Worm (Caenorhabditis elegans) whole organism, late embryonic: ENCODE results near the gene pus-1.
A peak's percentile ranks its signal among the peaks of the same experiment; 100 is the strongest.

Experiments
- C38D4.7 ChIP-seq: fragments of 200-800 bp; sonication (Bioruptor generic); optimal IDR thresholded peaks from 2 replicates; lab custom pipeline; 2018; ENCODE audit warnings: mild to moderate bottlenecking, missing genetic modification characterization, moderate library complexity, missing compliant biosample characterization
- F13H6.1 ChIP-seq: sonication (generic microtip); optimal IDR thresholded peaks from 2 replicates; lab custom pipeline; 2016; ENCODE audit warnings: missing genetic modification characterization, missing compliant biosample characterization
- T23F11.4 ChIP-seq: fragments of 200-800 bp; sonication (Bioruptor generic); optimal IDR thresholded peaks from 2 replicates; lab custom pipeline; 2018; ENCODE audit warnings: mild to moderate bottlenecking, missing genetic modification characterization, missing compliant biosample characterization
- Y22D7AL.16 ChIP-seq: sonication (generic microtip); optimal IDR thresholded peaks from 2 replicates; lab custom pipeline; 2016; ENCODE audit warnings: missing genetic modification characterization, missing compliant biosample characterization
- ahr-1 ChIP-seq: sonication (generic microtip); optimal IDR thresholded peaks from 2 replicates; lab custom pipeline; 2016; ENCODE audit warnings: missing genetic modification characterization, missing compliant biosample characterization
- ama-1 ChIP-seq: fragments of 150-350 bp; optimal IDR thresholded peaks from 2 replicates; lab custom pipeline; 2014
- ceh-14 ChIP-seq: sonication (generic microtip); optimal IDR thresholded peaks from 2 replicates; lab custom pipeline; 2016; ENCODE audit warnings: missing genotype, missing genetic modification characterization, missing compliant biosample characterization
- ceh-19 ChIP-seq: fragments of 200-800 bp; sonication (Bioruptor generic); optimal IDR thresholded peaks from 2 replicates; lab custom pipeline; 2018; ENCODE audit warnings: mild to moderate bottlenecking, missing genetic modification characterization, missing compliant biosample characterization
- ceh-2 ChIP-seq: sonication (generic microtip); optimal IDR thresholded peaks from 2 replicates; lab custom pipeline; 2016; ENCODE audit warnings: missing genotype, missing genetic modification characterization, missing compliant biosample characterization
- ceh-31 ChIP-seq: sonication (generic microtip); optimal IDR thresholded peaks from 2 replicates; lab custom pipeline; 2016; ENCODE audit warnings: missing genetic modification characterization, missing compliant biosample characterization
- ceh-45 ChIP-seq: fragments of 200-800 bp; sonication (Bioruptor generic); IDR thresholded peaks from 2 replicates; pipeline ENCODE4 v1.3.6; 2022; ENCODE audit warnings: missing genetic modification reagents, missing genetic modification characterization, missing compliant biosample characterization
- ceh-6 ChIP-seq: fragments of 200-800 bp; sonication (Bioruptor generic); optimal IDR thresholded peaks from 2 replicates; lab custom pipeline; 2018; ENCODE audit warnings: mild to moderate bottlenecking, missing genetic modification characterization, missing compliant biosample characterization
- dmd-4 ChIP-seq: sonication (generic microtip); optimal IDR thresholded peaks from 2 replicates; lab custom pipeline; 2016; ENCODE audit warnings: borderline replicate concordance, missing genetic modification characterization, missing compliant biosample characterization
- elt-2 ChIP-seq: sonication (generic microtip); optimal IDR thresholded peaks from 2 replicates; lab custom pipeline; 2016; ENCODE audit warnings: missing genetic modification reagents, missing genetic modification characterization, missing compliant biosample characterization
- fax-1 ChIP-seq: sonication (generic microtip); optimal IDR thresholded peaks from 2 replicates; lab custom pipeline; 2016; ENCODE audit warnings: missing genotype, missing genetic modification characterization, missing compliant biosample characterization
- gmeb-2 ChIP-seq: sonication (generic microtip); optimal IDR thresholded peaks from 2 replicates; lab custom pipeline; 2016; ENCODE audit warnings: missing genetic modification characterization, inconsistent platforms, missing compliant biosample characterization
- hlh-6 ChIP-seq: sonication (generic microtip); optimal IDR thresholded peaks from 2 replicates; lab custom pipeline; 2016; ENCODE audit warnings: missing genotype, missing genetic modification characterization, missing compliant biosample characterization
- hlh-8 ChIP-seq: sonication (generic microtip); optimal IDR thresholded peaks from 2 replicates; lab custom pipeline; 2016; ENCODE audit warnings: missing genotype, missing genetic modification characterization, missing compliant biosample characterization
- lim-6 ChIP-seq: sonication (generic microtip); optimal IDR thresholded peaks from 2 replicates; lab custom pipeline; 2016; ENCODE audit warnings: missing genetic modification characterization, missing compliant biosample characterization
- madf-2 ChIP-seq: sonication (generic microtip); optimal IDR thresholded peaks from 2 replicates; lab custom pipeline; 2017; ENCODE audit warnings: missing genetic modification characterization, missing compliant biosample characterization
- mec-3 ChIP-seq: sonication (generic microtip); optimal IDR thresholded peaks from 2 replicates; lab custom pipeline; 2016; ENCODE audit warnings: borderline replicate concordance, missing genetic modification characterization, missing compliant biosample characterization
- nfya-1 ChIP-seq: sonication (generic microtip); optimal IDR thresholded peaks from 2 replicates; lab custom pipeline; 2017; ENCODE audit warnings: missing genetic modification characterization, mild to moderate bottlenecking, missing compliant biosample characterization, antibody characterized with exemption, moderate library complexity
- nhr-11 ChIP-seq: fragments of 150-350 bp; optimal IDR thresholded peaks from 2 replicates; lab custom pipeline; 2014; ENCODE audit warnings: missing biosample characterization, missing genetic modification characterization
- nhr-232 ChIP-seq: sonication (generic microtip); optimal IDR thresholded peaks from 2 replicates; lab custom pipeline; 2016; ENCODE audit warnings: missing genetic modification characterization, missing compliant biosample characterization
- odd-2 ChIP-seq: sonication (generic microtip); optimal IDR thresholded peaks from 2 replicates; lab custom pipeline; 2017; ENCODE audit warnings: antibody characterized with exemption, mild to moderate bottlenecking, missing genetic modification characterization, missing compliant biosample characterization
- pag-3 ChIP-seq: sonication (generic microtip); optimal IDR thresholded peaks from 2 replicates; lab custom pipeline; 2016; ENCODE audit warnings: missing compliant biosample characterization, missing genetic modification characterization, borderline replicate concordance
- pat-9 ChIP-seq: fragments of 200-800 bp; sonication (Bioruptor generic); optimal IDR thresholded peaks from 2 replicates; lab custom pipeline; 2018; ENCODE audit warnings: mild to moderate bottlenecking, missing genetic modification characterization, moderate library complexity, missing compliant biosample characterization
- pha-4 ChIP-seq: fragments of 150-350 bp; optimal IDR thresholded peaks from 2 replicates; lab custom pipeline; 2018; ENCODE audit warnings: missing biosample characterization, missing genetic modification reagents, missing genetic modification characterization
- pqm-1 ChIP-seq: sonication (generic microtip); optimal IDR thresholded peaks from 2 replicates; lab custom pipeline; 2016; ENCODE audit warnings: missing genetic modification characterization, missing compliant biosample characterization
- pros-1 ChIP-seq: fragments of 150-350 bp; optimal IDR thresholded peaks from 2 replicates; lab custom pipeline; 2014; ENCODE audit warnings: missing biosample characterization, missing genetic modification reagents, missing genetic modification characterization
- ref-2 ChIP-seq: sonication (generic microtip); optimal IDR thresholded peaks from 2 replicates; lab custom pipeline; 2016; ENCODE audit warnings: missing genetic modification characterization, missing compliant biosample characterization
- rnt-1 ChIP-seq: sonication (generic microtip); optimal IDR thresholded peaks from 2 replicates; lab custom pipeline; 2016; ENCODE audit warnings: missing genetic modification characterization, missing compliant biosample characterization
- sox-2 ChIP-seq: fragments of 200-800 bp; sonication (Bioruptor generic); IDR thresholded peaks from 2 replicates; pipeline ENCODE4 v1.3.6; 2022; ENCODE audit warnings: missing genetic modification reagents, missing genetic modification characterization, missing compliant biosample characterization
- tbx-7 ChIP-seq: sonication (generic microtip); optimal IDR thresholded peaks from 2 replicates; lab custom pipeline; 2016; ENCODE audit warnings: missing genotype, missing genetic modification characterization, missing compliant biosample characterization
- ttx-3 ChIP-seq: sonication (generic microtip); optimal IDR thresholded peaks from 2 replicates; lab custom pipeline; 2016; ENCODE audit warnings: missing genetic modification reagents, missing genetic modification characterization, missing compliant biosample characterization
- unc-42 ChIP-seq: sonication (generic microtip); optimal IDR thresholded peaks from 2 replicates; lab custom pipeline; 2016; ENCODE audit warnings: missing genotype, missing genetic modification characterization, missing compliant biosample characterization
- unc-86 ChIP-seq: sonication (generic microtip); optimal IDR thresholded peaks from 2 replicates; lab custom pipeline; 2016; ENCODE audit warnings: missing genetic modification characterization, missing compliant biosample characterization

The pus-1 gene

DNA sequence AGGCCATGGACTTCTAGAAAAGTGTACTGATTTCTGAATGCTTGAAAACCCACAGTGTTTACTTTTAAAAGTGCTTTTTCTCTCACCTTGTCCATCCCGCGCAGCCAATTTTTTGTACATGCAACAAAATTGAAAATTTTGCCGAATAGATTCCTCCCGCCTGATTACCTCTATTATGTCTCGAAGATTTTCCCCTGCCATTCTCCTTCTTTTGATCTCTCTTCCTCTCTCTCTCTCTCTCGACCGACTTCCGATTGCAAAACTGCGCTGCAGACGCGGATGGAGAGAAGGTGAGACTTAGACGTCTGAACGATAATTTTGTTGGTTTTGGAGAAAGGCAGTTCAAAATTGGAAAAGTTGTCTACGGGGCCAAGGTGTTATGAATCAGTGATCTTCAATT lies 20.3 kb downstream of the pus-1 start:
- TF ChIP-seq hlh-8 (tag; lab: Kevin White, UChicago), result no peak
- TF ChIP-seq dmd-4 (tag; lab: Kevin White, UChicago), result no peak

DNA sequence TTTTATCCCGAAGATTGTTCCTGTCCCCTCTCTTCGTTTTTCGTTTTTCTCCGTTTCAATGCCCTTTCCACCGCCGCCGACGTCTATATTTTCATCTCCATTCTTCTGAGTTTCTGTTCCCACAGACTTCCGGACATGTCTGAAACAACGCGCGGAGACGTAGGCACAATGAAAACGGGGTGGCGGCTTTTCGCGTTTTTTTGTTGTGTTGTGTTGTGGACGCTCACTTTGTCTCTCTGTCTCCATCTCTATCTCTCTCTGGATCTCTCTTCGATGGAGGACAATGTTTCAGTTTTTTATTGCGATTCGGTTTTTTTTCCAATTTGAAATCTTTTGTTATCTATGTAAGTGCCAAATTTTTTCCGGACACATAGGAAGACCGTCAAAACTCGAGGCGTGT lies 34.8 kb downstream of the pus-1 start:
- TF ChIP-seq pros-1 (tag; lab: Kevin White, UChicago), result no peak
- no peak for TF ChIP-seq elt-2
- TF ChIP-seq pat-9, result no peak
- TF ChIP-seq madf-2, result no peak
- TF ChIP-seq fax-1 (tag; lab: Kevin White, UChicago), result no peak
- TF ChIP-seq C38D4.7, result no peak
- no peak for TF ChIP-seq nhr-232 (tag; lab: Kevin White, UChicago)
- TF ChIP-seq gmeb-2 (tag; lab: Kevin White, UChicago), result no peak
- no peak for TF ChIP-seq pha-4 (tag; lab: Kevin White, UChicago)
- no peak for TF ChIP-seq ttx-3 (tag; lab: Kevin White, UChicago)
- TF ChIP-seq ref-2 (tag; lab: Kevin White, UChicago), result no peak
- TF ChIP-seq ceh-2, result no peak

DNA sequence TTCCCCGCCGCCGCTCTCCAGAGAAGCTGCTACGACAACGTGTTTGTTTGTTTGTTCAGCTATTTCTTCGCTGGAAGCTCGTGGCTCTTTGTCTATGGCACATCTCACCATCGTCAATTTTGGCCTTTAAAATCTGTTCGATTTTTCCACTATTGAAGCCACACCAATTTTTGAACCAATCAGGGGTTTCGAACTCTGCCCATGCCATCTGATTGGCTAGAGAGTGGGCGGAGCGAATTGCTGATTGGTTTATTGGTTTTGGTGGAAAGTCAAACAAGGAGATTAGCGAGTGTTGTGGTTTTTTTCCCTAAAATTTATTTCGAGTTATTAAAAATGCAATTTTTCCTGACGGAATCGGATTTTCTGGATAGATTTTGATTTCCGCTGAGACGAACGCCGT lies 38.6 kb downstream of the pus-1 start:
- TF ChIP-seq nfya-1, result peak; percentile 71
- no peak for TF ChIP-seq tbx-7 (tag; lab: Kevin White, UChicago)

DNA sequence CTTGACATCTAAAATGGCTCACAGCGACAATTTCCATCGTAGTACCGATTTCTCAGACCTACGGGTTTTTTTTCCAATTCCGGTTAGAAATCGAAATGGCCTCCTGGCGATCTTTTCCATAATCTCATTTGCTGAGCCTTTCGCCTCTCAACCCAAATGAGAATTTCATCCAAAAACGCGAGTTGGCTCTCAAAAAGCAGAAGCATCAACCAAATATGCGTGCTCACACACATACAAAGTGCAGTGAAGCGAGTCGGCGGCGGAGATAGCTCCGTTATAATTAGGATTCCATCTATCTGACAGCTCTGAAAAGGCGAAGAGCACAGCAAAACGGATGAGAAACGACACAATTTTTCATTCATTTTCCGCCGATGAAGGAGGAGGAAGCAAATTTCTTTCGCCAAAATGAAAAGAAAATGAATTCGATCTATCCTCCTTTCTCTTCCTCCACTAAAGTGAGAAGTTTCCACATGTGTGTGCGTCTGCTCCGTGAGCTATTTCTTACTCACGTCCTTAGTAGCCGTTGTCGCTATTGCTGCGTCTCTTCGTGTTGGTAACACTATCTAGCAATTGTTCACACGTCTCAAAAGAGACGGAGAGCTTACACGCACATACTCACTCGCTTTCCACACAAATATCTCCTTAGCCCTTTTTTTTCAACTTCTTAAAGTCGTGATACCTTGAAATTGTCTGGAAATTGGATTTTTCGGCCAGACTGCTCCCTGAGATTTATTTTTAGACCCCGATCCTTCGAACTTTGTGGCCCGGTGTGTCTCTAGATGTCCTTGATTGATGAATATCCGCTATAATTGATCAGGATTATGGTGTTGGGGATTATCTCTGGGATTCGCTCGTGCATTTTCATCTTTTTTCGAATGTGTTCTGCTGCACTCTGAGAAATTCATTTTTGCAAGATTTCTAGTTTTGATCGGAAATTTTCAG lies 42.4 kb downstream of the pus-1 start:
- TF ChIP-seq ceh-31 (tag; lab: Kevin White, UChicago) (peak; percentile 35), unc-42 (tag; lab: Kevin White, UChicago) (peak; percentile 38), ceh-14 (tag; lab: Kevin White, UChicago) (peak; percentile 61), ceh-19 (GFP tag; lab: Kevin White, UChicago) (no peak)

DNA sequence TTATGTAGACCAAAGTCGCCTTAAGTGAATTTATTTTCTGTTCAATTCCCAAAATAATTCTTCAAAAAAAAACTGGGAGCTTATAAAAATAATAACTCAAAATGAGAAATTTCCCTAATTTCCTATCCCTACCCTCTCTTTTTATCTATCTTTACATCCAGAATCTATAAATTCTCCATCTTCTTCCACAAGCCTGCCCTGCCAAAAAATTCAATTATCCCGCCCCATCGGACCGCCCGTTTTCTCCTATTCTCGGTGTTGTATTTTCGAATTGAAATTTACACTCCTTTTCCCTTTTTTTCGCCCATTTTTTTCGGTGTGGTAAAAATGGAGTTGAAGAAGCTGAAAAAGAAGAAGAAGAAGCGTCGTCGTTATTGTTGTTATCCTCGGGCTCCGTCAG lies 45.3 kb downstream of the pus-1 start:
- no peak for TF ChIP-seq fax-1 (tag; lab: Kevin White, UChicago)
- TF ChIP-seq ceh-31 (tag; lab: Kevin White, UChicago), result peak; percentile 16
- no peak for TF ChIP-seq ama-1
- no peak for TF ChIP-seq mec-3
- TF ChIP-seq rnt-1, result no peak
- TF ChIP-seq unc-86, result no peak
- no peak for TF ChIP-seq ceh-45 (GFP tag; lab: Robert Waterston, UW)
- TF ChIP-seq Y22D7AL.16, result no peak
- peak; percentile 82 for TF ChIP-seq unc-42 (tag; lab: Kevin White, UChicago)
- no peak for TF ChIP-seq ttx-3 (tag; lab: Kevin White, UChicago)
- no peak for TF ChIP-seq odd-2 (tag; lab: Kevin White, UChicago)
- no peak for TF ChIP-seq ceh-2
- no peak for TF ChIP-seq pqm-1

DNA sequence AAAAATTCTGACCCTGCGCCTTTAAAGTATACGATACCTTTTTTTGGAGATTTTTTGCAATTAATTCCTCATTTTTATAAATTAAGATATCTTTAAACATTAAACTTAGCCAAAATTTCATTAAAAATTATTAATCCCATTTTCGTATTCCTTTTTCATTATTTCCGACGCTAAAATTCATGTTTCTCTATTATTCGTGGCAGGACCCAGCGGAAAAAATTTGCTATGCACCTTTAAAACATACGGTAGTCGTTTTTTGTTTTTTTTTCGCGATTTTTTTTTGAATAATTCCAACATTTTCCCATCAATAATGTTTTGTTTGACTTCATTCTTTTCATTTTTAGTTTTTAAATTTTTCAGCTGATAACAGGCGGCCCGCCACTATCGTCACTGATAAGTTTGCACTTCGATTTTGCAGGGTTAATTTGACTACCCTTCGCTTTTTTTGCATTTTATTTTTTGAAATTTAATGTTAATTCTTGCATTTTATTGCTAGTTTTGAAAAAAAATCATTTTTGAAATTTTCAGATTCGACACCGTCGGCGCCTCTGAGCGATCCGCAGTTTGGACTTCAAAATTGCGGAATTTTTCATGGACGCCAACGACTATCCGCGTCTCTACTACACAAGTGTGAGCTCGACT lies 47.6 kb downstream of the pus-1 start, which contains the start of gene dkf-2:
Gene dkf-2, plus strand, starts transcription at position 592 of the 642 bp plus-strand sequence.
- TF ChIP-seq sox-2 (GFP tag; lab: Robert Waterston, UW) (no peak), ahr-1 (tag; lab: Kevin White, UChicago) (no peak), pqm-1 (no peak), lim-6 (no peak), hlh-6 (tag; lab: Kevin White, UChicago) (no peak), C38D4.7 (no peak), ceh-31 (tag; lab: Kevin White, UChicago) (no peak), ceh-19 (GFP tag; lab: Kevin White, UChicago) (no peak), fax-1 (tag; lab: Kevin White, UChicago) (no peak), ceh-6 (no peak), Y22D7AL.16 (no peak), T23F11.4 (GFP tag; lab: Kevin White, UChicago) (no peak), F13H6.1 (no peak), pag-3 (tag; lab: Kevin White, UChicago) (no peak), nhr-11 (tag; lab: Kevin White, UChicago) (no peak)
